Fruit fly (Drosophila melanogaster) whole organism, embryonic: Measurements from ENCODE around the gene dj-1beta.

Experiments used
- Atf-2 ChIP-seq: fragments of 200-800 bp; sonication (Bioruptor generic); optimal IDR thresholded peaks from 2 replicates; lab custom pipeline; 2016; ENCODE audit warnings: missing biosample characterization, missing genetic modification characterization
- Atf3 ChIP-seq: fragments of 200-800 bp; sonication (Bioruptor generic); optimal IDR thresholded peaks from 3 replicates; lab custom pipeline; 2016; ENCODE audit warnings: missing biosample characterization, missing genetic modification characterization
- Awh ChIP-seq: fragments of 200-800 bp; sonication (Bioruptor generic); IDR thresholded peaks from 2 replicates; pipeline ENCODE4, ENCODE4 v1.3.6; 2022; ENCODE audit warnings: missing biosample characterization, missing genetic modification characterization
- CG10366 ChIP-seq: fragments of 200-800 bp; sonication (Bioruptor generic); IDR thresholded peaks from 2 replicates; pipeline ENCODE4 v1.3.6; 2022; ENCODE audit warnings: missing biosample characterization, missing genetic modification characterization
- CG10959 ChIP-seq: fragments of 200-800 bp; sonication (Bioruptor generic); IDR thresholded peaks from 2 replicates; pipeline ENCODE4 v1.3.6; 2022; ENCODE audit warnings: missing biosample characterization, missing genetic modification characterization
- CG11093 ChIP-seq: fragments of 200-800 bp; sonication (Bioruptor generic); IDR thresholded peaks from 3 replicates; pipeline ENCODE4 v1.3.6; 2022; ENCODE audit warnings: missing biosample characterization, missing genetic modification characterization
- CG11247 ChIP-seq: fragments of 200-800 bp; sonication (Bioruptor generic); IDR thresholded peaks from 2 replicates; pipeline ENCODE4 v1.3.6; 2022; ENCODE audit warnings: missing biosample characterization, missing genetic modification characterization
- CG11504 ChIP-seq: fragments of 200-800 bp; sonication (Bioruptor generic); optimal IDR thresholded peaks from 3 replicates; lab custom pipeline; 2019; ENCODE audit warnings: missing biosample characterization, mild to moderate bottlenecking, missing genetic modification characterization, moderate library complexity
- CG12219 ChIP-seq: fragments of 200-800 bp; sonication (Bioruptor generic); optimal IDR thresholded peaks from 3 replicates; lab custom pipeline; 2018; ENCODE audit warnings: missing biosample characterization, mild to moderate bottlenecking, missing genetic modification characterization
- CG6683 ChIP-seq: fragments of 200-800 bp; sonication (Bioruptor generic); optimal IDR thresholded peaks from 2 replicates; lab custom pipeline; 2017; ENCODE audit warnings: missing biosample characterization, mild to moderate bottlenecking, missing genetic modification characterization, missing genetic modification reagents
- CG6813 ChIP-seq: fragments of 200-800 bp; sonication (Bioruptor generic); optimal IDR thresholded peaks from 2 replicates; lab custom pipeline; 2017; ENCODE audit warnings: missing biosample characterization, missing genetic modification characterization, mild to moderate bottlenecking, moderate library complexity, missing genetic modification reagents
- CG7357 ChIP-seq: fragments of 200-800 bp; sonication (Bioruptor generic); IDR thresholded peaks from 3 replicates; pipeline ENCODE4 v1.3.6; 2022; ENCODE audit warnings: missing biosample characterization, missing genetic modification characterization
- CG7556 ChIP-seq: fragments of 200-800 bp; sonication (Bioruptor generic); optimal IDR thresholded peaks from 2 replicates; lab custom pipeline; 2017; ENCODE audit warnings: missing biosample characterization, mild to moderate bottlenecking, missing genetic modification characterization
- CG8388 ChIP-seq: fragments of 200-800 bp; sonication (Bioruptor generic); optimal IDR thresholded peaks from 2 replicates; lab custom pipeline; 2019; ENCODE audit warnings: missing biosample characterization, mild to moderate bottlenecking, missing genetic modification characterization, moderate library complexity
- CG9609 ChIP-seq: fragments of 200-800 bp; sonication (Bioruptor generic); optimal IDR thresholded peaks from 3 replicates; lab custom pipeline; 2016; ENCODE audit warnings: missing biosample characterization, missing genetic modification characterization
- CHES-1-like ChIP-seq: fragments of 200-800 bp; sonication (Bioruptor generic); optimal IDR thresholded peaks from 2 replicates; lab custom pipeline; 2016; ENCODE audit warnings: missing biosample characterization, missing genetic modification characterization
- CkIIα-i1 ChIP-seq: fragments of 200-800 bp; sonication (Bioruptor generic); IDR thresholded peaks from 2 replicates; pipeline ENCODE4 v1.3.6; 2022; ENCODE audit warnings: missing biosample characterization, missing genetic modification characterization
- D19A ChIP-seq: fragments of 200-800 bp; optimal IDR thresholded peaks from 3 replicates; lab custom pipeline; 2019; ENCODE audit warnings: missing biosample characterization, mild to moderate bottlenecking, missing genetic modification characterization, moderate library complexity
- Dip3 ChIP-seq: fragments of 200-800 bp; sonication (Bioruptor generic); optimal IDR thresholded peaks from 3 replicates; lab custom pipeline; 2016; ENCODE audit warnings: missing biosample characterization, missing genetic modification characterization
- E2f2 ChIP-seq: fragments of 200-800 bp; sonication (Bioruptor generic); IDR thresholded peaks from 2 replicates; pipeline ENCODE4 v1.3.6; 2022; ENCODE audit warnings: missing biosample characterization, missing genetic modification characterization
- HHEX ChIP-seq: fragments of 200-800 bp; sonication (Bioruptor generic); optimal IDR thresholded peaks from 3 replicates; lab custom pipeline; 2017; ENCODE audit warnings: missing biosample characterization, mild to moderate bottlenecking, missing genetic modification characterization, missing genetic modification reagents
- HLH54F ChIP-seq: fragments of 200-800 bp; sonication (Bioruptor generic); optimal IDR thresholded peaks from 3 replicates; lab custom pipeline; 2016; ENCODE audit warnings: missing biosample characterization, missing genetic modification characterization
- Hr39 ChIP-seq: fragments of >200 bp; optimal IDR thresholded peaks from 2 replicates; lab custom pipeline; 2017
- MBD-R2 ChIP-seq: fragments of 200-800 bp; sonication (Bioruptor generic); IDR thresholded peaks from 2 replicates; pipeline ENCODE4 v1.3.6; 2022; ENCODE audit warnings: missing biosample characterization, missing genetic modification characterization
- Sry-β ChIP-seq: fragments of 200-800 bp; sonication (Bioruptor generic); optimal IDR thresholded peaks from 2 replicates; lab custom pipeline; 2018; ENCODE audit warnings: missing biosample characterization, mild to moderate bottlenecking, missing genetic modification characterization, moderate library complexity
- al ChIP-seq: fragments of 200-800 bp; sonication (Bioruptor generic); IDR thresholded peaks from 2 replicates; pipeline ENCODE4 v1.3.6; 2022; ENCODE audit warnings: missing biosample characterization, missing genetic modification characterization
- aop ChIP-seq: fragments of 200-800 bp; sonication (Bioruptor generic); IDR thresholded peaks from 2 replicates; pipeline ENCODE4 v1.3.6; 2022; ENCODE audit warnings: missing biosample characterization, missing genetic modification characterization
- bab2 ChIP-seq: fragments of 200-800 bp; sonication (Bioruptor generic); optimal IDR thresholded peaks from 2 replicates; lab custom pipeline; 2016; ENCODE audit warnings: missing biosample characterization, missing genetic modification characterization
- cad ChIP-seq: fragments of >200 bp; optimal IDR thresholded peaks from 2 replicates; lab custom pipeline; 2017; ENCODE audit warnings: missing biosample characterization, missing genetic modification characterization
- cwo ChIP-seq: fragments of 200-800 bp; sonication (Bioruptor generic); optimal IDR thresholded peaks from 3 replicates; lab custom pipeline; 2017; ENCODE audit warnings: missing biosample characterization, missing genetic modification characterization, mild to moderate bottlenecking, moderate library complexity, missing genetic modification reagents
- dati ChIP-seq: fragments of 200-800 bp; sonication (Bioruptor generic); IDR thresholded peaks from 2 replicates; pipeline ENCODE4 v1.3.6; 2022; ENCODE audit warnings: missing biosample characterization, missing genetic modification characterization
- dimm ChIP-seq: fragments of 200-800 bp; sonication (Bioruptor generic); IDR thresholded peaks from 2 replicates; pipeline ENCODE4 v1.3.6; 2022; ENCODE audit warnings: missing biosample characterization, missing genetic modification characterization
- dm ChIP-seq: fragments of 200-800 bp; sonication (Bioruptor generic); optimal IDR thresholded peaks from 3 replicates; lab custom pipeline; 2016; ENCODE audit warnings: missing biosample characterization, missing genetic modification characterization
- dpn ChIP-seq, 2 experiments: fragments of 200-800 bp; sonication (Bioruptor generic); optimal IDR thresholded peaks; 3 replicates each; lab custom pipeline; 2016; ENCODE audit warnings: missing biosample characterization in 2 of 2, missing genetic modification characterization in 2 of 2
- ems ChIP-seq: fragments of 200-800 bp; sonication (Bioruptor generic); optimal IDR thresholded peaks from 3 replicates; lab custom pipeline; 2016; ENCODE audit warnings: missing biosample characterization, missing genetic modification characterization
- fd102C ChIP-seq: fragments of 200-800 bp; sonication (Bioruptor generic); optimal IDR thresholded peaks from 2 replicates; lab custom pipeline; 2018; ENCODE audit warnings: missing biosample characterization, mild to moderate bottlenecking, missing genetic modification characterization, moderate library complexity
- fru ChIP-seq: fragments of >200 bp; optimal IDR thresholded peaks from 2 replicates; lab custom pipeline; 2017
- gfzf ChIP-seq: fragments of 200-800 bp; sonication (Bioruptor generic); optimal IDR thresholded peaks from 2 replicates; lab custom pipeline; 2016; ENCODE audit warnings: missing biosample characterization, mild to moderate bottlenecking, missing genetic modification characterization, moderate library complexity
- her ChIP-seq: fragments of 200-800 bp; sonication (Bioruptor generic); optimal IDR thresholded peaks from 2 replicates; lab custom pipeline; 2016; ENCODE audit warnings: missing biosample characterization, missing genetic modification characterization
- kah ChIP-seq: fragments of 200-800 bp; sonication (Bioruptor generic); optimal IDR thresholded peaks from 2 replicates; lab custom pipeline; 2018; ENCODE audit warnings: missing biosample characterization, mild to moderate bottlenecking, missing genetic modification characterization
- knrl ChIP-seq: fragments of 200-800 bp; sonication (Bioruptor generic); IDR thresholded peaks from 3 replicates; pipeline ENCODE4 v1.3.6; 2022; ENCODE audit warnings: missing biosample characterization, missing genetic modification characterization; ENCODE audit not compliant: partially characterized antibody
- pb ChIP-seq: fragments of 200-800 bp; sonication (Bioruptor generic); optimal IDR thresholded peaks from 3 replicates; lab custom pipeline; 2016; ENCODE audit warnings: missing biosample characterization, missing genetic modification characterization
- pita ChIP-seq: fragments of 200-800 bp; sonication (Bioruptor generic); optimal IDR thresholded peaks from 2 replicates; lab custom pipeline; 2017; ENCODE audit warnings: missing biosample characterization, mild to moderate bottlenecking, missing genetic modification characterization
- pzg ChIP-seq: fragments of 200-800 bp; sonication (Bioruptor generic); optimal IDR thresholded peaks from 3 replicates; lab custom pipeline; 2018; ENCODE audit warnings: missing biosample characterization, mild to moderate bottlenecking, missing genetic modification characterization, moderate library complexity
- sens ChIP-seq: fragments of 200-800 bp; sonication (Bioruptor generic); peaks from one replicate; lab custom pipeline; 2016; ENCODE audit warnings: missing biosample characterization, missing genetic modification characterization
- trh ChIP-seq: fragments of 200-800 bp; sonication (Bioruptor generic); optimal IDR thresholded peaks from 2 replicates; lab custom pipeline; 2016; ENCODE audit warnings: missing biosample characterization, missing genetic modification characterization
- vnd ChIP-seq: fragments of 200-800 bp; sonication (Bioruptor generic); IDR thresholded peaks from 3 replicates; pipeline ENCODE4 v1.3.6; 2022; ENCODE audit warnings: missing biosample characterization, missing genetic modification characterization; ENCODE audit not compliant: partially characterized antibody
- zfh2 ChIP-seq: fragments of 200-800 bp; sonication (Bioruptor generic); optimal IDR thresholded peaks from 2 replicates; lab custom pipeline; 2016; ENCODE audit warnings: missing biosample characterization, missing genetic modification characterization

The dj-1beta gene

dm6 chr3R:30813903-30814339 lies 7.0 kb downstream of the dj-1beta start (continued):
- TF ChIP-seq CG7357 (GFP tag; lab: Robert Waterston, UW) (peak; percentile 80), E2f2 (GFP tag; lab: Robert Waterston, UW) (peak; percentile 62), Sry-β (GFP tag; lab: Kevin White, UChicago) (peak; percentile 41), pzg (GFP tag; lab: Kevin White, UChicago) (no peak), sens (GFP tag; lab: Kevin White, UChicago) (peak; percentile 98), cwo (GFP tag; lab: Kevin White, UChicago) (peak; percentile 77), dpn (GFP tag; optimal IDR thresholded peaks at IDR 0.05; lab: Kevin White, UChicago) (peak; percentile 81 to 86), HHEX (GFP tag; lab: Kevin White, UChicago) (peak; percentile 79), al (GFP tag; lab: Robert Waterston, UW) (peak; percentile 63), dm (GFP tag; lab: Kevin White, UChicago) (peak; percentile 54), Dip3 (GFP tag; lab: Kevin White, UChicago) (peak; percentile 55), CG11247 (GFP tag; lab: Robert Waterston, UW) (peak; percentile 83), CG10366 (GFP tag; lab: Robert Waterston, UW) (peak; percentile 74), CG6813 (GFP tag; lab: Kevin White, UChicago) (peak; percentile 79), pita (GFP tag; lab: Kevin White, UChicago) (no peak), CG7556 (peak; percentile 87), trh (peak; percentile 62), CG9609 (peak; percentile 75), dati (peak; percentile 74), knrl (GFP tag; lab: Robert Waterston, UW) (no peak), MBD-R2 (GFP tag; lab: Robert Waterston, UW) (0 out of 2 replicates have a peak, but pooled peaks have one; percentile 27), Atf3 (peak; percentile 70), bab2 (GFP tag; lab: Kevin White, UChicago) (peak; percentile 86), her (GFP tag; lab: Kevin White, UChicago) (peak; percentile 78), CG11504 (tag; lab: Kevin White, UChicago) (peak; percentile 93), D19A (tag; lab: Kevin White, UChicago) (peak; percentile 74), kah (peak; percentile 79), CG10959 (peak; percentile 65), ems (GFP tag; lab: Kevin White, UChicago) (peak; percentile 82), fd102C (GFP tag; lab: Kevin White, UChicago) (peak; percentile 25), cad (GFP tag; lab: Kevin White, UChicago) (no peak), CG6683 (peak; percentile 74), dimm (peak; percentile 54; the same call in 1 of the 2 replicates), pb (peak; percentile 84), CHES-1-like (GFP tag; lab: Kevin White, UChicago) (peak; percentile 73), Hr39 (lab: Kevin White, UChicago) (no peak), zfh2 (peak; percentile 26), Atf-2 (peak; percentile 62), CkIIα-i1 (GFP tag; lab: Robert Waterston, UW) (peak; percentile 26; the same call in 1 of the 2 replicates), CG11093 (GFP tag; lab: Robert Waterston, UW) (peak; percentile 78), gfzf (GFP tag; lab: Kevin White, UChicago) (peak; percentile 8), CG12219 (peak; percentile 82), Awh (GFP tag; lab: Robert Waterston, UW) (peak; percentile 89), HLH54F (peak; percentile 49), aop (GFP tag; lab: Robert Waterston, UW) (peak; percentile 33; the same call in 1 of the 2 replicates), vnd (no peak), CG8388 (peak; percentile 88), fru (no peak)
